Worm (Caenorhabditis elegans): ENCODE results near the gene B0001.4.

Gene B0001.4

DNA sequence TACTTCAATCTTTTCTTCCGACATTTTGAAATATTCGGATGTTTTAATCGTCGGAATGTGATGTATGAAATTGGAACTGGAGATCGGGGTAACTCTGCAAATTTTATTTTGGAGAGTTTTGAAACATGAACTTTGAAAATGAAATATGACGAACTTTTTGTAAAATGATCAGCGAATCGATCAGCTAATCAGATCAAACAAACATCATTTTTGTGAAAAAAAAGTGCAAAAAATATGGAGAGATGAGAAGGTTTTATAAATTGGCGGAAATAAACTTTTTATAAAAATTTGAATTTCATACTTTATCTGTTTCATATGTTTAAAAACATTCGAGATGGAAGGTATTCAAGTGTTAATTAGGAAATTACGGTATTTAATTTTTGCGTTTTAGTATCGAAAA, 26.5 kb downstream of the B0001.4 start, which contains the start of gene dlc-2:
TSS of gene dlc-2 (minus strand) at position 101 of the 400 bp plus-strand sequence.
- TF ChIP-seq W03F9.2 (tag; optimal IDR thresholded peaks at IDR 0.05) (no peak), him-1 (tag; optimal IDR thresholded peaks at IDR 0.05) (no peak), dao-5 (tag; optimal IDR thresholded peaks at IDR 0.05) (no peak)

DNA sequence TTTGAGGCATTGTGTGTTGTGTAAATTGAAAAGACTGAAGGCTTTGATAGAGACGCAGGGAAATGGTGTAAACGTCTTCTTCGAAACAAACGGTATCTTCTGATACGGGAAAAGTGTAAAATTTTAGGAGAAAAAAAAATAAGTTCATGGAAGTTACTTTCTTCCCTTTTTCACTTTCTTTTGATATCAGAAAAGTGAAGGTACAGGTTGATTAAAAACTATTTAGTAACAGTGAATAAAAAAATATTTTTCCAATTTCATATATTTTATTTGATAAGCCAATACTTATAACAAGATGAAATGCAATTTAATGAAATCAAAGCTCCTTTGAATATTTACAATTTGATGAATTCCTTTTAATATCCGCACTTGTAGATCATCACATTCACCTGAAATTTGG, 27.7 kb downstream of the B0001.4 start, which contains the start of gene col-129:
TSS of gene col-129 (minus strand) at position 101 of the 400 bp plus-strand sequence.
- no peak for TF ChIP-seq W03F9.2 (tag; optimal IDR thresholded peaks at IDR 0.05)
- no peak for TF ChIP-seq dao-5 (tag; optimal IDR thresholded peaks at IDR 0.05)

DNA sequence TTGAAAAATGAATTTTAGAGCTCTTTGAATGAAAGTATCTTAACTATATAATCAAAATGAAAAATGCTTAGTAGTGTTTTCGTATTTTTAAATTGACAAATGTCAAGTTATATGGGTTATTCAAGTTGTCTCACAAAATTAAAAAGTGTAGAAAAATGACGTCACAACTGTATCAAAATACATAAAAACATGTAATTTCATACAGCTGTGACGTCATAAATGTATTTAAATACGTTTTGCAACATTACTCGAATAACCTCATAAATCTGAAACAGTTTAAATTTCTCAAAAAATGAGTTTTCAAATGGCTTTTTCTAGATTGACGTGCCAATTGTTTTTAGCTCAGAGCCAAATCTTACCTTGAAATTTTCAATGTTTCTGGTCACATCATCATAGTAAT, 28.2 kb downstream of the B0001.4 start:
- TF ChIP-seq him-1 (tag; optimal IDR thresholded peaks at IDR 0.05) (no peak), dao-5 (tag; optimal IDR thresholded peaks at IDR 0.05) (no peak), W03F9.2 (tag; optimal IDR thresholded peaks at IDR 0.05) (no peak)

DNA sequence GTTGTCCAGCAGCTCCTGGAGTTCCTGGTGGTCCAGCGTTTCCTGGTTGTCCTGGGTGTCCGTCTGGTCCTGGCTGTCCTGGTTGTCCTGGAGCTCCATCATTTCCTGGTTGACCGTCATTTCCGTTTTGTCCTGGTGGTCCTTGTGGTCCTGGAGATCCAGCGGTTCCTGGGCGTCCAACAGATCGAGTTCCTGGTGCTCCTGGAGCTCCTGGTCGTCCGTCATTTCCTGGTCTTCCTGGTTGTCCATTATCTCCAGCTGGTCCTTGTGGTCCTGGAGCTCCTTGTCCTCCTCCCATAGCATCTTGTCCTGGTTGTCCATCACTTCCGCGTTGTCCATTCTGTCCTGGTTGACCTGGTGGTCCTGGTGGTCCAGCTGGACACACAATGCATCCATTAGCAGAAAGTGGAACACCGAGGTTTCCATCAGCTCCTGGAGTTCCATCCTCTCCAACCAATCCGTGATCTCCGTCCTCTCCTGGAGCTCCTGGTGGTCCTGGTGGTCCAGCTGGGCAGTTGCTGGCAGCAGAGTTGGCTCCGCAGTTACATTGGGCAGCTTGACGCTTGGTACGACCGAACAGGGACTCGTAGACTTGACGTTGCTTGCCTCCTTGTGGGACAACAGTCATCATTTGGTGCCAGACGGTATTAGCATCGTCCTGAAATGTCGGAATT, 28.9 kb downstream of the B0001.4 start:
- TF ChIP-seq him-1 (tag; optimal IDR thresholded peaks at IDR 0.05) (no peak), W03F9.2 (tag; optimal IDR thresholded peaks at IDR 0.05) (no peak), dao-5 (tag; optimal IDR thresholded peaks at IDR 0.05) (no peak)

DNA sequence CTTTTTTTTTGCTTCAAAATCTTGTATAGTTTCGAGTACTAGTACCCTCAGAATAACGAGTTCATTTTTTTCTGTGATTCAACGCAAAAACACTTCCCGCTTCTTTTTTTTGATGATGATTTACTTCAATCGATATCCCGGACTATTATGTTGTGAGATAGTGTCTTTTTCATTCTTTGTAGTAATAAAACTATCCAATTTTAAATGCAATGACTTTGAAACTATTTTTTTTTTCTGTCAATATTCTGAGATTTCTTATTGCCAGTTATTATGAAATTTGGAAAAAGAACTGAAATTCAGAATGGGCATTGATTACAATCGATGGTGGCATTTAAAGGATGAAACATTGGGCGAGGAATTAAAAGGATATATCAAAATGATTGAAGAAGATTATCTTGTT, 32.4 kb downstream of the B0001.4 start, which contains the start of gene M18.3:
TSS of gene M18.3 (plus strand) at position 301 of the 400 bp plus-strand sequence.
- TF ChIP-seq W03F9.2 (tag; optimal IDR thresholded peaks at IDR 0.05) = no peak
- no peak for TF ChIP-seq him-1 (tag; optimal IDR thresholded peaks at IDR 0.05)
- TF ChIP-seq dao-5 (tag; optimal IDR thresholded peaks at IDR 0.05) = no peak

DNA sequence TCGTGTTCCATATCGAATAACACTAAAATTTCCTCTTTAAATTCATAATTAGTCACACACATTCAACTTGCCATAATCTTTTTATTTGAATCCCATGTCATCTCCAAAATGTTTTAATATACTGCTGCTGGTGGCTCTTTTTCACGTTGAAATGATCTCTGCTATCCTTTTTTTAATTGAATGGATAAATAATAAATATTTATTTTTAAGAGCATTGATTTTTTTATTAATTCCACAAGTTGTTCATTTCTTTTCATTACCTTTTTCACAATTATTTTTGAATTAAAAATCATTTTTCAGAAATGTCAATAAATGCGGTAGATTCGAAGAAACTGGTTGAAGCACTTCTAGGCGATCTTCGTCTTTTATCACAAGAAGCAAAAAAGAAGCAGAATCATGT, 41.5 kb downstream of the B0001.4 start, which contains the start of gene mon-2:
TSS of gene mon-2 (plus strand) at position 301 of the 400 bp plus-strand sequence.
- TF ChIP-seq him-1 (tag; optimal IDR thresholded peaks at IDR 0.05) (no peak), W03F9.2 (tag; optimal IDR thresholded peaks at IDR 0.05) (no peak), dao-5 (tag; optimal IDR thresholded peaks at IDR 0.05) (no peak)

DNA sequence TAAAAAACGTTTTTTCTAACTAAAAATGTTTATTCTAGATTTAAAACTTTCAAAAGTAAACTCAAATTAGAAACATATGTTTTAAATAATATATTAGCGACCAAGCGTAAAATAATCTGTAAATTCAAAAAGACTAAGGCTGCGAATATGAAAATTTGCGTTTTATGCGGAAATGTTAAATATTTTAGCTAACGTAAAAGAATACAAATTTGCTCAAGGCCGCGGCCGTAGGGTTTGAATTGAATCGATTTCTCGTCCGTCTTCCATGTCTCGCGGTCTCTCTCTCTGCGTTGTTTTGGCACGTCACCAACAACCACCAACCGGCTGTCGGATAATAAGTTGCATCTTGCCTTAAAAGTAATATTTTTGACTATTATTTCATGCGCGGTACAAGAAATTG, 44.2 kb downstream of the B0001.4 start, which contains the start of gene F11A10.5:
TSS of gene F11A10.5 (plus strand) at position 301 of the 400 bp plus-strand sequence.
- TF ChIP-seq him-1 (tag; optimal IDR thresholded peaks at IDR 0.05) (no peak), dao-5 (tag; optimal IDR thresholded peaks at IDR 0.05) (no peak), W03F9.2 (tag; optimal IDR thresholded peaks at IDR 0.05) (no peak)

DNA sequence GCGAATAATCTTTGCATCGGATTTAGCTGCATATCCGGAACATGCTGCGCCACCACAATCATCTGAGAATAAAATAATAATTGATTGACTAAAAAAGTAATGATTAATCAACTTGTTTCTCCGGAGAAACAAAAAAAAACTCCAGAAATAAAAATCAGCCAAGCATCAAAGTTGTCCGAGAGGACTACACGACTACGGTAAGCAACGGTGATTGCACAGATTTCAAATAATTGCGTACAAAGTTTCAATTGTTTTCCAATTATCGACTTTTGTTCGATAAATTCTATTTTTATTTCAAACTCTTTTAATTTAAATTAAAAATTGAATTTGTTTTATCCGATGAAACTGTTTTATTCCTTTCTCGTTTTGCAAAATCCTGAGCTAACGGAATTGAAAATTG, 44.6 kb downstream of the B0001.4 start, which contains the start of gene cpsf-4:
TSS of gene cpsf-4 (minus strand) at position 62 of the 400 bp plus-strand sequence.
- TF ChIP-seq him-1 (tag; optimal IDR thresholded peaks at IDR 0.05) = no peak
- TF ChIP-seq W03F9.2 (tag; optimal IDR thresholded peaks at IDR 0.05) = no peak
- no peak for TF ChIP-seq dao-5 (tag; optimal IDR thresholded peaks at IDR 0.05)

DNA sequence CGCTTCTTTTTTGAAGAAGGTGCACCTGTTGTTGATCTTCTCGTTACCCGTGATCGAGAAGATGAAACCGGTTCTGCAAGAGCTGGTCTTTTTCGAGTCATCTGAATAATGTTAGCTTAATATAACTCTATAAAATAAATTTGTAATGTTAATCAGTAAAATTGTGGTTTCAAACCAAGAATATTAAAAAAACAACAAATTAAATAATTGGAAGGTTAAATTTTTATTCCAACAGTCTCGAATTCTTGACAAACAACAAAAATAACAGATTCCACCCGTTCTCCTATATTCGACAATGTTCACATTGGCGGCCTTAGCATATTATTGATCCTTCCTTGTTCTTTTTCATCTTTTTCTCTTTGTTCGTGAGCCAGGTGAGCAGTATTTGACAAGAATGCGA, 45.9 kb downstream of the B0001.4 start, which contains the start of gene mig-32:
TSS of gene mig-32 (minus strand) at position 101 of the 400 bp plus-strand sequence.
- TF ChIP-seq dao-5 (tag; optimal IDR thresholded peaks at IDR 0.05) (no peak), W03F9.2 (tag; optimal IDR thresholded peaks at IDR 0.05) (no peak), him-1 (tag; optimal IDR thresholded peaks at IDR 0.05) (no peak)

DNA sequence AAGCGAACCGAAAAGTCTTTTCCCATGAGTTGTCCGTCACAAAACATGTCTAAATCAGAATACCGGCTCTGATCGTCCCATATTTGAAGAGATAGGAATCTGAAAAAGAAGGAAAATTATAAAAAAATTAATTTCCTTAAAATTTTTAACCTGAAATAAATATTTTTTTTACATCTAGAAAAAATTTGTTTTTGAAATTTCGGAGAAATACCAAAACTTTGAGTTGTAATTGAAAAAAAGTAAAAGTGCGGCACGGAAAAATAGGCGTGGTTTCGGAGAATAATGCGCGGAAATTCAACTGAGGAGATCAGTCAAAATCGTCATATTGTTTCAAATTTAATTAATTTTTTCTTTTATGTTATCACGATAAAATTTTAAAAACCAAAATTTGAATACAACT, 48.4 kb downstream of the B0001.4 start, which contains the start of gene F11A10.6:
TSS of gene F11A10.6 (minus strand) at position 101 of the 400 bp plus-strand sequence.
- TF ChIP-seq him-1 (tag; optimal IDR thresholded peaks at IDR 0.05) = no peak
- TF ChIP-seq W03F9.2 (tag; optimal IDR thresholded peaks at IDR 0.05) = no peak

DNA sequence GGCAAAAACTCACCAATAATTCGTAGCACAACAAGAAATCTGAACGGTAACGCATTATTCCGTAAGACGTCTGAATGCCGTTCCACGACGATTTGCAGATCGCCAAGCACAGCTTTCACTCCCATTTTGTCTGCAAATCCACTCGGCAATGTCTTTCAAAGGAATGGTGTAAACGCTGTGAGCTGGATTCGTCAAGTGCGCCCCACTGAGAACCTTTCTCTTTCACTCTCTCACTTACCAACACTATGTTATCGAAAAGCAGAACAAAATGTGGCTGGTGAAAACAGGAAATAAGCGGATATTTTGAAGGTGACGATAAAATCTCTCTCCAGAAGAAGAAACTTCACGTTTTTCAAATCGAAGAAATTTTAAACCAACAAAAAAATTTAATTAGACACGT, 49.1 kb downstream of the B0001.4 start:
- TF ChIP-seq dao-5 (tag; optimal IDR thresholded peaks at IDR 0.05) (no peak), W03F9.2 (tag; optimal IDR thresholded peaks at IDR 0.05) (no peak), him-1 (tag; optimal IDR thresholded peaks at IDR 0.05) (no peak)

DNA sequence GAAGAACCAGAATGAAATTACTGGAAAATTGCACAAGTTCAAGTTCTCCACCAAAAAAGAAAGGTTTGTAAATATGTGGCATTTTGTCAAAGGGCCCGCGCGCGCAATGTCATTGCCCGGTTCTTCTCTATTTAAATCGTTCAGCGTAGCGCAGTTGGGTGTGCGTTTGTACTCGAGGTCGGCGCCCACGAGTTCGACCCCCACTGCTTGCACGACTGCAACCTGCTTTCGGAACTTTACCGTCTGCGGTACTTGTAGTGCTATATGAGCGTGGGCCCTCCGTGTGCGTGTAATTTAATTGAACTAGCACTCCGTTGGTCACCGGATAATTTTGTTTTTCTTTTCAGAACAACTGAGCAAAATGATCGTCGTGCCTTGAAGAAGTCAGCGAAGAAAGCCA, 51.5 kb downstream of the B0001.4 start:
- TF ChIP-seq W03F9.2 (tag; optimal IDR thresholded peaks at IDR 0.05) (peak; percentile 12), dao-5 (tag; optimal IDR thresholded peaks at IDR 0.05) (peak; percentile 70), him-1 (tag; optimal IDR thresholded peaks at IDR 0.05) (peak; percentile 36)

DNA sequence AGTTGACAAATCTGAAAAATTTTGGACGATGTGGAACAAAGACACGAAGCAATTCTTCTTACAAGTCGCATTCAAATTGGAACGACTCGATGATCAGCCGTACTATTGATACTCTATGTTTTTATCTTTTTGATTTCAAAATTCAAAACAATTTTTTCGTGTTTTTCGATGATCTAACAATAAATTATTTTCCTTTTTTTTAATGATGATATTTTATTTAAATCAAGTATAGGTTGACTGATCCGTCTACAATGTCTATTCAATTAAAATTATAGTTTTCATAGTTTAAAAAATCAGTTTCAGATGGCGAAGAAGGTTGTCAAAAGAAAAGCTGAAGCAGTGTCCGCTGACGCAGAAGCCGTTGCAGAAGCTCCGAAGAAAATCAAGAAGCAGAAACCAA, 52.9 kb downstream of the B0001.4 start, which contains the start of gene rbm-34:
TSS of gene rbm-34 (plus strand) at position 301 of the 400 bp plus-strand sequence.
- no peak for TF ChIP-seq him-1 (tag; optimal IDR thresholded peaks at IDR 0.05)
- no peak for TF ChIP-seq dao-5 (tag; optimal IDR thresholded peaks at IDR 0.05)
- no peak for TF ChIP-seq W03F9.2 (tag; optimal IDR thresholded peaks at IDR 0.05)
